Worm (Caenorhabditis elegans): ENCODE results near the gene mcm-10.

The mcm-10 gene

DNA sequence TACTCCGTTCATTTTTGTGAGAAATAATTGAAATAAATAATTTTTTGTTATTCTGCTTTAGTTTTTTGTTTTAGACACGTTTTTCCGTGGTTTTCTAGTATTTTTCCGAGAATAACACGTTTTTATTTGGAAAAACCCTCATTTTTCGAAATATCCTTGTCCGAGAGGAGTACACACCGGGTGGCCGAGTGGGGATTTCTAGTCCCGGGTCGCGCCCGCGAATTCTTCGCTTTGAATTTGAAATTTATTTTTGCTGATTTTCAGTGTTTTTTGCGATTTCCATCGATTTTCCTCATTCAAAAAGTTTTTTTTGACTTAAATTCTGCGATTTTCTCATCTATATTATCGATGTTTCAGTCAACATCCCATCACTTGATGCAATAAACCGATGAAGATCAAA lies 26.8 kb upstream of the mcm-10 start, which contains the start of the genes gly-9, mib-1 and smc-3 (continued):
- TF ChIP-seq nhr-12 (tag; optimal IDR thresholded peaks at IDR 0.05) (no peak), jun-1 (tag; optimal IDR thresholded peaks at IDR 0.05) (no peak), elt-3 (tag; optimal IDR thresholded peaks at IDR 0.05) (peak in 1 of 6 experiments; percentile 36), ceh-82 (tag; optimal IDR thresholded peaks at IDR 0.05) (peak; percentile 26 to 82 (median 58)), efl-3 (GFP tag; optimal IDR thresholded peaks at IDR 0.05) (peak; percentile 26), nhr-11 (tag; optimal IDR thresholded peaks at IDR 0.05) (no peak), hlh-4 (tag; optimal IDR thresholded peaks at IDR 0.05) (peak; percentile 33), mep-1 (tag; optimal IDR thresholded peaks at IDR 0.05) (peak; percentile 84), ceh-8 (GFP tag; optimal IDR thresholded peaks at IDR 0.05) (peak; percentile 29), unc-30 (tag; optimal IDR thresholded peaks at IDR 0.05) (no peak), lin-13 (GFP tag; optimal IDR thresholded peaks at IDR 0.05) (peak; percentile 76), skn-1 (tag; optimal IDR thresholded peaks at IDR 0.05) (peak; percentile 79), rnt-1 (tag; optimal IDR thresholded peaks at IDR 0.05) (peak; percentile 98), nhr-85 (tag) (peak; percentile 94), fkh-4 (tag; optimal IDR thresholded peaks at IDR 0.05; ENCODE audit: borderline replicate concordance) (peak; percentile 96), xbp-1 (tag; optimal IDR thresholded peaks at IDR 0.05) (peak; percentile 85), egl-13 (tag; optimal IDR thresholded peaks at IDR 0.05) (peak; percentile 89), swsn-7 (tag; optimal IDR thresholded peaks at IDR 0.05) (peak; percentile 81), ztf-11 (tag; optimal IDR thresholded peaks at IDR 0.05) (peak in 1 of 2 experiments; percentile 96), hlh-17 (GFP tag; optimal IDR thresholded peaks at IDR 0.05; ENCODE audit: borderline replicate concordance) (no peak), aha-1 (tag; optimal IDR thresholded peaks at IDR 0.05) (no peak), C04F5.9 (tag; optimal IDR thresholded peaks at IDR 0.05) (peak; percentile 75), tlp-1 (tag; optimal IDR thresholded peaks at IDR 0.05) (no peak), ets-5 (GFP tag; IDR thresholded peaks at IDR 0.05) (no peak), nhr-76 (tag; optimal IDR thresholded peaks at IDR 0.05) (no peak), mdl-1 (tag; optimal IDR thresholded peaks at IDR 0.05) (peak in 1 of 2 experiments; percentile 51), lin-39 (tag; optimal IDR thresholded peaks at IDR 0.05) (no peak), nhr-71 (tag; optimal IDR thresholded peaks at IDR 0.05) (peak; percentile 90), nhr-77 (tag; optimal IDR thresholded peaks at IDR 0.05) (peak; percentile 17), nhr-90 (tag; optimal IDR thresholded peaks at IDR 0.05; ENCODE audit: poor library complexity) (peak; percentile 91), isw-1 (GFP tag; IDR thresholded peaks at IDR 0.05) (peak; percentile 73), blmp-1 (tag; optimal IDR thresholded peaks at IDR 0.05) (peak; percentile 51), egl-27 (tag; optimal IDR thresholded peaks at IDR 0.05) (no peak), lir-3 (tag; optimal IDR thresholded peaks at IDR 0.05; ENCODE audit: poor library complexity) (peak; percentile 96), ceh-88 (GFP tag; IDR thresholded peaks at IDR 0.05) (peak; percentile 50; the same call in 1 of the 2 replicates), tbx-2 (tag; optimal IDR thresholded peaks at IDR 0.05) (peak; percentile 92), ceh-90 (tag; optimal IDR thresholded peaks at IDR 0.05) (peak; percentile 95), aly-2 (tag; optimal IDR thresholded peaks at IDR 0.05) (no peak), Y116A8C.19 (tag; optimal IDR thresholded peaks at IDR 0.05; ENCODE audit: borderline replicate concordance) (peak; percentile 54), sup-37 (GFP tag; optimal IDR thresholded peaks at IDR 0.05) (no peak), alr-1 (tag; optimal IDR thresholded peaks at IDR 0.05; ENCODE audit: borderline replicate concordance) (no peak), nhr-237 (tag; optimal IDR thresholded peaks at IDR 0.05) (no peak), mef-2 (tag; optimal IDR thresholded peaks at IDR 0.05) (no peak), pqm-1 (tag; optimal IDR thresholded peaks at IDR 0.05) (no peak), sptf-1 (tag; optimal IDR thresholded peaks at IDR 0.05) (no peak), pag-3 (tag; optimal IDR thresholded peaks at IDR 0.05; ENCODE audit: borderline replicate concordance, insufficient read depth) (no peak)

Measured in whole organism, L1 larva.